Fruit fly (Drosophila melanogaster): ENCODE data around the gene CG12684.
A peak's percentile ranks its signal among the peaks of the same experiment; 100 is the strongest.

The CG12684 gene

dm6 chrX:4609737-4610136 lies 38.0 kb upstream of the CG12684 start (continued):
- TF ChIP-seq CG12744 (GFP tag; optimal IDR thresholded peaks at IDR 0.05): no peak
- TF ChIP-seq CG10267 (tag; optimal IDR thresholded peaks at IDR 0.05): no peak
- TF ChIP-seq Atf6 (GFP tag; IDR thresholded peaks at IDR 0.05): no peak
- TF ChIP-seq CG12391 (tag; optimal IDR thresholded peaks at IDR 0.05): peak; percentile 15
- TF ChIP-seq grn (GFP tag; optimal IDR thresholded peaks at IDR 0.05): peak; percentile 19
- no peak for TF ChIP-seq CG6689 (GFP tag; IDR thresholded peaks at IDR 0.05)
- TF ChIP-seq ken (GFP tag; IDR thresholded peaks at IDR 0.05): no peak
- TF ChIP-seq bsh (GFP tag; optimal IDR thresholded peaks at IDR 0.05): peak in 1 of 2 experiments; percentile 51
- peak; percentile 46 for TF ChIP-seq Sox100B (GFP tag; optimal IDR thresholded peaks at IDR 0.05)
- TF ChIP-seq CG2875 (GFP tag; optimal IDR thresholded peaks at IDR 0.05): peak; percentile 29
- TF ChIP-seq Sry-δ (GFP tag; optimal IDR thresholded peaks at IDR 0.05): no peak
- peak; percentile 37 for TF ChIP-seq MTF-1 (GFP tag; optimal IDR thresholded peaks at IDR 0.05; ENCODE audit: borderline replicate concordance)
- TF ChIP-seq CG2712 (tag; optimal IDR thresholded peaks at IDR 0.05): peak; percentile 27
- no peak for TF ChIP-seq seq (GFP tag; IDR thresholded peaks at IDR 0.05)
- TF ChIP-seq ac (GFP tag; optimal IDR thresholded peaks at IDR 0.05): peak; percentile 46
- TF ChIP-seq CG11504 (tag; optimal IDR thresholded peaks at IDR 0.05): peak; percentile 6
- TF ChIP-seq ATbp (GFP tag; optimal IDR thresholded peaks at IDR 0.05): peak; percentile 63
- peak; percentile 28 for TF ChIP-seq oc (tag; optimal IDR thresholded peaks at IDR 0.05)
- TF ChIP-seq lab (GFP tag; optimal IDR thresholded peaks at IDR 0.05): peak; percentile 35
- TF ChIP-seq vvl (GFP tag; IDR thresholded peaks at IDR 0.05): 0 out of 2 replicates have a peak, but pooled peaks have one; percentile 9
- TF ChIP-seq CG31365 (tag; optimal IDR thresholded peaks at IDR 0.05): peak; percentile 5

- TF ChIP-seq Dip2 (GFP tag; IDR thresholded peaks at IDR 0.05) (no peak), CG32772 (GFP tag; IDR thresholded peaks at IDR 0.05) (no peak), nau (GFP tag; optimal IDR thresholded peaks at IDR 0.05) (no peak), CG12659 (GFP tag; optimal IDR thresholded peaks at IDR 0.05) (no peak), Awh (GFP tag; IDR thresholded peaks at IDR 0.05) (no peak), CG14050 (GFP tag; IDR thresholded peaks at IDR 0.05) (no peak), gce (GFP tag; IDR thresholded peaks at IDR 0.05) (no peak), fd3F (GFP tag; optimal IDR thresholded peaks at IDR 0.05) (no peak), cg (GFP tag; optimal IDR thresholded peaks at IDR 0.05) (peak; percentile 71), CG4730 (GFP tag; IDR thresholded peaks at IDR 0.05) (no peak), CG4854 (GFP tag; optimal IDR thresholded peaks at IDR 0.05) (no peak), CG11696 (GFP tag; IDR thresholded peaks at IDR 0.05) (no peak), CG4820 (GFP tag; optimal IDR thresholded peaks at IDR 0.05) (no peak), ci (GFP tag; IDR thresholded peaks at IDR 0.05) (no peak), Rfx (GFP tag; IDR thresholded peaks at IDR 0.05) (no peak), oc (tag; optimal IDR thresholded peaks at IDR 0.05) (no peak), CG15514 (GFP tag; optimal IDR thresholded peaks at IDR 0.05) (no peak), Rx (GFP tag; IDR thresholded peaks at IDR 0.05) (no peak), CG8944 (GFP tag; optimal IDR thresholded peaks at IDR 0.05) (no peak), h (optimal IDR thresholded peaks at IDR 0.05) (no peak), CG7357 (GFP tag; IDR thresholded peaks at IDR 0.05) (no peak), zfh2 (GFP tag; optimal IDR thresholded peaks at IDR 0.05) (no peak), Dref (GFP tag; IDR thresholded peaks at IDR 0.05) (no peak), Adf1 (GFP tag; IDR thresholded peaks at IDR 0.05) (no peak), Jarid2 (GFP tag; optimal IDR thresholded peaks at IDR 0.05) (no peak), CG6689 (GFP tag; IDR thresholded peaks at IDR 0.05) (no peak), amos (GFP tag; IDR thresholded peaks at IDR 0.05; ENCODE audit: partially characterized antibody) (no peak), croc (GFP tag; conservative IDR thresholded peaks at IDR 0.05) (no peak), CG17385 (GFP tag; optimal IDR thresholded peaks at IDR 0.05) (no peak), Nf-YC (tag; optimal IDR thresholded peaks at IDR 0.05) (peak; percentile 70), her (GFP tag; optimal IDR thresholded peaks at IDR 0.05) (no peak), gt (GFP tag; IDR thresholded peaks at IDR 0.05) (no peak), CG15696 (tag; optimal IDR thresholded peaks at IDR 0.05) (no peak)
These were observed 34.7 kb upstream of the CG12684 start for dm6 chrX:4606447-4606846.

All from whole organism, embryonic.